Worm (Caenorhabditis elegans): ENCODE measurements around the gene acl-12.
A peak's percentile ranks its signal among the peaks of the same experiment; 100 is the strongest.

Gene acl-12

ce11 chrX:7442477-7442876 is at the start of gene acl-12:
acl-12 (minus strand) TSS chrX:7442577.
- TF ChIP-seq snu-23 (GFP tag; optimal IDR thresholded peaks at IDR 0.05) (peak; percentile 28), lin-15B (tag; optimal IDR thresholded peaks at IDR 0.05) (no peak), rnt-1 (tag; optimal IDR thresholded peaks at IDR 0.05) (peak; percentile 32), mep-1 (tag; optimal IDR thresholded peaks at IDR 0.05) (peak; percentile 1), lin-14 (GFP tag; optimal IDR thresholded peaks at IDR 0.05) (peak; percentile 46)

DNA sequence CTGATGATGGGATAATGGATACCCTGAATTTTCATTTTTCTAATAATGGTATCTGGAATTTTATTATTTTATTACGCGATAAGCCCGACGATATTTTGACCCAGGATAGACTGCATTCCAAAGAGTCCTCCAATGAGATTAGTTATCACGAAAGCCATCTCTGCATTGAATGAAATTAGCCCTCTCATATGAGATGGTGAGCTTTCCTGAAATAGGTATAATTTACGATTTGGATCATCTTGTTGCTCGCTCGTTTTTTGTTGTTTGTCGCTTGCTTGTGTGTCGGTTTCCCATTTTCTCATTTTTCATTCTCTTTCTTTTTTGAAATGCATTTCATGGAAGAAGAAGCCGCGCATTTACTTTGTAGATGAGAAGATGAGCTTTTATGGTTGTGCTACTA is 49.1 kb upstream of the acl-12 start:
- peak; percentile 58 for TF ChIP-seq lin-14 (GFP tag; optimal IDR thresholded peaks at IDR 0.05)
- TF ChIP-seq zip-4 (GFP tag; optimal IDR thresholded peaks at IDR 0.05) = no peak

ce11 chrX:7485748-7486147 is 43.4 kb upstream of the acl-12 start, which contains the start of gene gly-12:
gly-12 (plus strand) TSS chrX:7485864.
- TF ChIP-seq aly-2 (tag; optimal IDR thresholded peaks at IDR 0.05) (no peak), nhr-28 (tag; optimal IDR thresholded peaks at IDR 0.05) (no peak), pax-3 (tag; optimal IDR thresholded peaks at IDR 0.05) (no peak), nhr-19 (GFP tag; conservative IDR thresholded peaks at IDR 0.05) (no peak), unc-98 (GFP tag; IDR thresholded peaks at IDR 0.05) (no peak), mdl-1 (tag; optimal IDR thresholded peaks at IDR 0.05) (peak in 1 of 2 experiments; percentile 7), lsy-2 (tag; optimal IDR thresholded peaks at IDR 0.05) (peak in 1 of 2 experiments; percentile 18), nhr-47 (tag; optimal IDR thresholded peaks at IDR 0.05) (peak; percentile 13), hpl-2 (GFP tag; optimal IDR thresholded peaks at IDR 0.05) (no peak), nhr-77 (tag; optimal IDR thresholded peaks at IDR 0.05) (no peak), mep-1 (tag; optimal IDR thresholded peaks at IDR 0.05) (peak; percentile 58), unc-130 (tag; optimal IDR thresholded peaks at IDR 0.05) (peak; percentile 25), nhr-84 (tag; optimal IDR thresholded peaks at IDR 0.05) (no peak), fkh-10 (GFP tag; optimal IDR thresholded peaks at IDR 0.05) (no peak), ceh-88 (GFP tag; IDR thresholded peaks at IDR 0.05) (no peak), lir-3 (tag; optimal IDR thresholded peaks at IDR 0.05; ENCODE audit: poor library complexity) (no peak), mab-9 (GFP tag; IDR thresholded peaks at IDR 0.05) (no peak), ztf-11 (tag; optimal IDR thresholded peaks at IDR 0.05) (no peak), rnt-1 (tag; optimal IDR thresholded peaks at IDR 0.05) (peak; percentile 69), C34B4.2 (tag; optimal IDR thresholded peaks at IDR 0.05) (no peak), fkh-8 (tag; optimal IDR thresholded peaks at IDR 0.05) (no peak), egl-27 (tag; optimal IDR thresholded peaks at IDR 0.05) (no peak), egl-13 (tag; optimal IDR thresholded peaks at IDR 0.05) (no peak), zip-4 (GFP tag; optimal IDR thresholded peaks at IDR 0.05) (no peak), nhr-12 (tag; optimal IDR thresholded peaks at IDR 0.05) (no peak), swsn-7 (tag; optimal IDR thresholded peaks at IDR 0.05) (no peak), tbx-2 (tag; optimal IDR thresholded peaks at IDR 0.05) (no peak), lin-14 (GFP tag; optimal IDR thresholded peaks at IDR 0.05) (peak; percentile 84), unc-86 (tag; optimal IDR thresholded peaks at IDR 0.05) (peak; percentile 43), elt-3 (tag; optimal IDR thresholded peaks at IDR 0.05) (no peak), snpc-4 (tag; optimal IDR thresholded peaks at IDR 0.05) (no peak), hlh-4 (tag; optimal IDR thresholded peaks at IDR 0.05) (no peak), efl-3 (GFP tag; optimal IDR thresholded peaks at IDR 0.05) (no peak), nhr-237 (tag; optimal IDR thresholded peaks at IDR 0.05) (no peak), ceh-82 (tag; optimal IDR thresholded peaks at IDR 0.05) (peak in 2 of 3 experiments; percentile 6 to 59), hlh-17 (GFP tag; optimal IDR thresholded peaks at IDR 0.05; ENCODE audit: borderline replicate concordance) (no peak), C16A3.4 (tag; optimal IDR thresholded peaks at IDR 0.05) (peak; percentile 2), blmp-1 (tag; optimal IDR thresholded peaks at IDR 0.05) (peak; percentile 66), isw-1 (GFP tag; IDR thresholded peaks at IDR 0.05) (no peak), dpl-1 (GFP tag; optimal IDR thresholded peaks at IDR 0.05) (peak in 1 of 3 experiments; percentile 5), ceh-8 (GFP tag; optimal IDR thresholded peaks at IDR 0.05) (no peak), lin-35 (GFP tag; optimal IDR thresholded peaks at IDR 0.05) (peak; percentile 1 to 5), C04F5.9 (tag; optimal IDR thresholded peaks at IDR 0.05) (no peak), elt-2 (tag; optimal IDR thresholded peaks at IDR 0.05) (no peak), lin-39 (tag; optimal IDR thresholded peaks at IDR 0.05) (no peak), F16B12.6 (tag; optimal IDR thresholded peaks at IDR 0.05) (no peak)
